Worm (Caenorhabditis elegans) whole organism, L4 larva: ENCODE data around the gene C14B1.8.
A peak's percentile ranks its signal among the peaks of the same experiment; 100 is the strongest.

Experiments used
- D1046.2 ChIP-seq: fragments of 200-800 bp; sonication (Bioruptor generic); IDR thresholded peaks from 2 replicates; pipeline ENCODE4 v1.3.6; 2022; ENCODE audit warnings: missing genetic modification characterization, missing compliant biosample characterization
- F26F4.8 ChIP-seq: fragments of 200-800 bp; sonication (Bioruptor generic); conservative IDR thresholded peaks from 2 replicates; pipeline ENCODE4 v1.3.6; 2022; ENCODE audit warnings: missing genetic modification characterization, missing compliant biosample characterization
- F37D6.2 ChIP-seq: sonication (generic microtip); optimal IDR thresholded peaks from 2 replicates; lab custom pipeline; 2016; ENCODE audit warnings: mild to moderate bottlenecking, missing genetic modification characterization, missing compliant biosample characterization
- F44E2.7 ChIP-seq: fragments of 200-800 bp; sonication (Bioruptor generic); IDR thresholded peaks from 2 replicates; pipeline ENCODE4 v2.1.2; 2022; ENCODE audit warnings: missing genetic modification characterization, missing compliant biosample characterization
- T26A8.4 ChIP-seq: fragments of 200-800 bp; sonication (Bioruptor generic); IDR thresholded peaks from 2 replicates; pipeline ENCODE4 v1.3.6; 2022; ENCODE audit warnings: missing genetic modification characterization, missing compliant biosample characterization
- Y105C5A.15 ChIP-seq: fragments of 200-800 bp; sonication (Bioruptor generic); IDR thresholded peaks from 2 replicates; pipeline ENCODE4 v1.3.6; 2022; ENCODE audit warnings: missing genetic modification characterization, missing compliant biosample characterization
- Y48G9A.11 ChIP-seq: fragments of 200-800 bp; sonication (Bioruptor generic); IDR thresholded peaks from 2 replicates; pipeline ENCODE4 v1.3.6; 2022; ENCODE audit warnings: missing genetic modification reagents, missing genetic modification characterization, missing compliant biosample characterization
- Y75B8A.6 ChIP-seq: fragments of 200-800 bp; sonication (Bioruptor generic); IDR thresholded peaks from 2 replicates; pipeline ENCODE4 v1.3.6; 2022; ENCODE audit warnings: missing genetic modification reagents, missing genetic modification characterization, missing compliant biosample characterization
- arid-1 ChIP-seq: fragments of 200-800 bp; sonication (Bioruptor generic); conservative IDR thresholded peaks from 2 replicates; pipeline ENCODE4 v1.3.6; 2022; ENCODE audit warnings: missing genetic modification reagents, missing genetic modification characterization, missing compliant biosample characterization
- attf-4 ChIP-seq: sonication (generic microtip); optimal IDR thresholded peaks from 3 replicates; lab custom pipeline; 2017; ENCODE audit warnings: missing biosample characterization, missing genetic modification characterization
- ceh-62 ChIP-seq: sonication (generic microtip); optimal IDR thresholded peaks from 2 replicates; lab custom pipeline; 2017; ENCODE audit warnings: missing biosample characterization, missing genetic modification characterization
- cey-2 ChIP-seq: sonication (generic microtip); optimal IDR thresholded peaks from 3 replicates; lab custom pipeline; 2017; ENCODE audit warnings: missing genetic modification characterization, mild to moderate bottlenecking, missing compliant biosample characterization, antibody characterized with exemption, borderline replicate concordance; ENCODE audit not compliant: insufficient read depth
- daf-12 ChIP-seq: fragments of 150-350 bp; optimal IDR thresholded peaks from 2 replicates; lab custom pipeline; 2014; ENCODE audit warnings: missing biosample characterization, missing genetic modification reagents, missing genetic modification characterization
- daf-16 ChIP-seq, 3 experiments: sonication (generic microtip); optimal IDR thresholded peaks; 2 replicates each; lab custom pipeline; 2016 to 2017; ENCODE audit warnings: missing genetic modification characterization in 3 of 3, missing genetic modification reagents in 3 of 3, mild to moderate bottlenecking in 2 of 3, missing compliant biosample characterization in 2 of 3, missing biosample characterization in 1 of 3, moderate library complexity in 1 of 3
- daf-19 ChIP-seq: fragments of 200-800 bp; sonication (Bioruptor generic); conservative IDR thresholded peaks from 2 replicates; pipeline ENCODE4 v1.3.6; 2022; ENCODE audit warnings: missing genetic modification characterization, missing compliant biosample characterization
- dmd-8 ChIP-seq: fragments of 200-800 bp; sonication (Bioruptor generic); IDR thresholded peaks from 2 replicates; pipeline ENCODE4 v1.3.6; 2022; ENCODE audit warnings: missing genetic modification characterization, missing compliant biosample characterization
- dpl-1 ChIP-seq: fragments of 150-350 bp; optimal IDR thresholded peaks from 2 replicates; lab custom pipeline; 2014; ENCODE audit warnings: missing biosample characterization, missing genetic modification reagents, missing genetic modification characterization
- duxl-1 ChIP-seq: sonication (generic microtip); optimal IDR thresholded peaks from 2 replicates; lab custom pipeline; 2016; ENCODE audit warnings: mild to moderate bottlenecking, missing genetic modification characterization, moderate library complexity, missing compliant biosample characterization; ENCODE audit not compliant: poor library complexity
- dve-1 ChIP-seq: sonication (generic microtip); optimal IDR thresholded peaks from 2 replicates; lab custom pipeline; 2017; ENCODE audit warnings: antibody characterized with exemption, mild to moderate bottlenecking, missing genetic modification characterization, missing compliant biosample characterization; ENCODE audit not compliant: insufficient read depth
- fos-1 ChIP-seq: fragments of 150-350 bp; optimal IDR thresholded peaks from 2 replicates; lab custom pipeline; 2014; ENCODE audit warnings: missing biosample characterization, missing genetic modification characterization
- hlh-11 ChIP-seq: fragments of 200-800 bp; sonication (Bioruptor generic); optimal IDR thresholded peaks from 2 replicates; lab custom pipeline; 2018; ENCODE audit warnings: mild to moderate bottlenecking, missing genetic modification characterization, missing compliant biosample characterization
- hlh-30 ChIP-seq: sonication (generic microtip); optimal IDR thresholded peaks from 2 replicates; lab custom pipeline; 2017; ENCODE audit warnings: antibody characterized with exemption, mild to moderate bottlenecking, missing genetic modification characterization, missing compliant biosample characterization; ENCODE audit not compliant: insufficient read depth
- hmg-1.1 ChIP-seq: fragments of 200-800 bp; sonication (Bioruptor generic); IDR thresholded peaks from 2 replicates; pipeline ENCODE4 v1.3.6; 2022; ENCODE audit warnings: missing genetic modification reagents, missing genetic modification characterization, missing compliant biosample characterization
- lim-7 ChIP-seq: fragments of 200-800 bp; sonication (Bioruptor generic); IDR thresholded peaks from 2 replicates; pipeline ENCODE4 v1.3.6; 2022; ENCODE audit warnings: missing genetic modification characterization, missing compliant biosample characterization
- lir-3 ChIP-seq: sonication (generic microtip); optimal IDR thresholded peaks from 2 replicates; lab custom pipeline; 2016; ENCODE audit warnings: mild to moderate bottlenecking, missing genetic modification characterization, missing compliant biosample characterization
- madf-9 ChIP-seq: fragments of 200-800 bp; sonication (Bioruptor generic); conservative IDR thresholded peaks from 2 replicates; pipeline ENCODE4 v1.3.6; 2022; ENCODE audit warnings: missing genetic modification reagents, missing genetic modification characterization, missing compliant biosample characterization
- mdt-29 ChIP-seq: fragments of 200-800 bp; sonication (Bioruptor generic); IDR thresholded peaks from 2 replicates; pipeline ENCODE4 v1.3.6; 2022; ENCODE audit warnings: missing genetic modification reagents, missing genetic modification characterization, missing compliant biosample characterization
- mes-2 ChIP-seq: sonication (generic microtip); optimal IDR thresholded peaks from 2 replicates; lab custom pipeline; 2016; ENCODE audit warnings: missing genotype, mild to moderate bottlenecking, missing genetic modification characterization, missing compliant biosample characterization; ENCODE audit not compliant: poor library complexity, severe bottlenecking
- nhr-102 ChIP-seq: sonication (generic microtip); optimal IDR thresholded peaks from 2 replicates; lab custom pipeline; 2016; ENCODE audit warnings: mild to moderate bottlenecking, missing genetic modification characterization, moderate library complexity, missing compliant biosample characterization
- nhr-11 ChIP-seq: fragments of 150-350 bp; optimal IDR thresholded peaks from 2 replicates; lab custom pipeline; 2014; ENCODE audit warnings: missing biosample characterization, missing genetic modification characterization
- nhr-25 ChIP-seq: sonication (generic microtip); optimal IDR thresholded peaks from 2 replicates; lab custom pipeline; 2017; ENCODE audit warnings: missing genetic modification characterization, mild to moderate bottlenecking, missing compliant biosample characterization, antibody characterized with exemption, moderate library complexity, borderline replicate concordance; ENCODE audit not compliant: insufficient read depth
- nhr-28 ChIP-seq: fragments of 150-350 bp; optimal IDR thresholded peaks from 2 replicates; lab custom pipeline; 2014; ENCODE audit warnings: missing biosample characterization, missing genetic modification characterization
- nhr-41 ChIP-seq: fragments of 200-800 bp; sonication (Bioruptor generic); IDR thresholded peaks from 2 replicates; pipeline ENCODE4 v1.3.6; 2022; ENCODE audit warnings: missing genetic modification reagents, missing genetic modification characterization, missing compliant biosample characterization
- nhr-76 ChIP-seq: fragments of 150-350 bp; optimal IDR thresholded peaks from 2 replicates; lab custom pipeline; 2014; ENCODE audit warnings: missing biosample characterization, missing genetic modification characterization
- nhr-77 ChIP-seq: fragments of 150-350 bp; optimal IDR thresholded peaks from 2 replicates; lab custom pipeline; 2014; ENCODE audit warnings: missing biosample characterization, missing genetic modification characterization
- pha-4 ChIP-seq, 2 experiments: fragments of 150-350 bp in 1 of 2; fragments of 200-800 bp in 1 of 2; sonication (Bioruptor generic) in 1 of 2; IDR thresholded peaks in 1 of 2; optimal IDR thresholded peaks in 1 of 2; 2 replicates each; pipeline versions ENCODE4 v1.3.6 to Lab custom; 2014 to 2022; ENCODE audit warnings: missing genetic modification characterization in 2 of 2, missing genetic modification reagents in 2 of 2, missing biosample characterization in 1 of 2, missing compliant biosample characterization in 1 of 2
- rbr-2 ChIP-seq: sonication (generic microtip); optimal IDR thresholded peaks from 2 replicates; lab custom pipeline; 2016; ENCODE audit warnings: missing genotype, missing genetic modification characterization, missing compliant biosample characterization
- sdz-12 ChIP-seq: fragments of 200-800 bp; sonication (Bioruptor generic); optimal IDR thresholded peaks from 2 replicates; lab custom pipeline; 2018; ENCODE audit warnings: mild to moderate bottlenecking, missing genetic modification characterization, missing compliant biosample characterization
- set-16 ChIP-seq: fragments of 200-800 bp; sonication (Bioruptor generic); IDR thresholded peaks from 2 replicates; pipeline ENCODE4 v1.3.6; 2022; ENCODE audit warnings: missing genetic modification reagents, missing genetic modification characterization, missing compliant biosample characterization
- spr-1 ChIP-seq: sonication (generic microtip); optimal IDR thresholded peaks from 2 replicates; lab custom pipeline; 2016; ENCODE audit warnings: mild to moderate bottlenecking, missing genetic modification characterization, missing compliant biosample characterization
- tag-97 ChIP-seq: fragments of 200-800 bp; sonication (Bioruptor generic); IDR thresholded peaks from 2 replicates; pipeline ENCODE4 v1.3.6; 2022; ENCODE audit warnings: missing genetic modification characterization, missing compliant biosample characterization
- unc-39 ChIP-seq: sonication (generic microtip); optimal IDR thresholded peaks from 2 replicates; lab custom pipeline; 2017; ENCODE audit warnings: missing biosample characterization, missing genetic modification characterization
- unc-62 ChIP-seq, 3 experiments: fragments of 150-350 bp in 1 of 3; sonication (generic microtip); optimal IDR thresholded peaks in 2 of 3; peaks in 1 of 3; 1 replicate in 1 of 3; 2 replicates in 2 of 3; lab custom pipeline; 2014 to 2017; ENCODE audit warnings: missing biosample characterization in 3 of 3, missing genetic modification characterization in 3 of 3, missing genetic modification reagents in 3 of 3, missing genotype in 1 of 3
- vab-7 ChIP-seq: fragments of 200-800 bp; sonication (Bioruptor generic); IDR thresholded peaks from 2 replicates; pipeline ENCODE4 v1.3.6; 2022; ENCODE audit warnings: missing genetic modification reagents, missing genetic modification characterization, missing compliant biosample characterization
- zfp-2 ChIP-seq: sonication (generic microtip); optimal IDR thresholded peaks from 2 replicates; lab custom pipeline; 2016; ENCODE audit warnings: mild to moderate bottlenecking, missing genetic modification characterization, missing compliant biosample characterization
- zip-2 ChIP-seq: fragments of 150-350 bp; optimal IDR thresholded peaks from 2 replicates; lab custom pipeline; 2014; ENCODE audit warnings: missing biosample characterization, missing genetic modification characterization

C14B1.8 gene

DNA sequence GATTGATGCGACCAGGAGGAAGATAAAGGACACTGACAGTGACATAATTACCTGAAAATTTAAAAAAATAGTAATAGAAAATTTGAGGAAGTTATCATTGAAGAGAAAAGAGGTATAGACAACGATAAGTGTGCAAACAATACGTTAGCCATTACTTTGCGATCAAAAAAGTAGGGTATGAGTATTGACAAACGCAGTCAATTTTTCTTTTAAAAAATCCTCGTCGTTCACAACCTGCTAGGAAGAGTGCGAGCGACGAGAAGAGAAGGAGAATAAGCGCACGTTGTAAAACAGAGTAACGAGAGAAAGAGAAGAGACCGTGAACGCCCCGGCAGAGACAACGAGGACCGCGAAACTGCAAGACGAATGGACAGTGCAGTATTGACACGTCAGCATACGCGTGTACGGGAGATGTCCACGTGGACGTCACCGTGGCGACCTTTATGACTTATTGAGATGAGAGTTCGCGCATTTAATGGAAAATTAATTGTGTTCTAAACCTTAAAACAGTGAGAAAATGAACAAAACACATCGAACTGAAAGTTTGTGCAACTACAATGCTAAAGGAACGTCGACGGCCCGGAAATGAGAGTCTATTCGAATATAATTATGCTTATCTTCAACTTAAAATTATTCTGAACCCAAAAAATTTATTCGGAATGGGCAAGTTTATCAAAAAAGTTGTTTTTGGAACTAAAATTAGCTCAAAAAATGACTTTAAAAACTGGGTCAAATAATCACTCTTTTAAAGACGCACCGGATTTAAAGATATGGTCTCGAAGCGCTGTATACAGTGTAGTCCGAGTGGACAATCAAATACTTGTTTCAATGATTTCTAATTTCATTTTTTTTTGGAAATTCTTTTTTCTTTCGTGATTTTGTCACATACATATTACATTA is 17.8 kb downstream of the C14B1.8 start, which contains the start of the genes pdi-1 and C14B1.2 (continued):
- peak; percentile 34 for TF ChIP-seq rbr-2
- TF ChIP-seq F44E2.7 (GFP tag; lab: Robert Waterston, UW) = no peak
- TF ChIP-seq nhr-77 (tag; lab: Kevin White, UChicago) = peak; percentile 35
- no peak for TF ChIP-seq cey-2 (tag; lab: Kevin White, UChicago)
- TF ChIP-seq T26A8.4 (GFP tag; lab: Robert Waterston, UW) = no peak
- no peak for TF ChIP-seq nhr-76 (tag; lab: Kevin White, UChicago)
- no peak for TF ChIP-seq fos-1 (tag; lab: Kevin White, UChicago)
- peak; percentile 54; the same call in 1 of the 2 replicates for TF ChIP-seq pha-4 (GFP tag; IDR thresholded peaks at IDR 0.05; lab: Robert Waterston, UW)
- TF ChIP-seq pha-4 (tag; optimal IDR thresholded peaks at IDR 0.05; lab: Kevin White, UChicago) = no peak
- TF ChIP-seq sdz-12 (GFP tag; lab: Kevin White, UChicago) = no peak
- no peak for TF ChIP-seq nhr-11
- peak; percentile 64; the same call in 1 of the 2 replicates for TF ChIP-seq nhr-41
- TF ChIP-seq tag-97 (GFP tag; lab: Robert Waterston, UW) = no peak
- peak; percentile 87 for TF ChIP-seq dve-1
- TF ChIP-seq daf-16 (GFP tag; optimal IDR thresholded peaks at IDR 0.05; lab: Kevin White, UChicago) = no peak
- TF ChIP-seq daf-16 (tag; optimal IDR thresholded peaks at IDR 0.05; lab: Kevin White, UChicago) = peak; percentile 2
- no peak for TF ChIP-seq F37D6.2 (tag; lab: Kevin White, UChicago)
- no peak for TF ChIP-seq ceh-62 (tag; lab: Kevin White, UChicago)
- TF ChIP-seq mes-2 = peak; percentile 35
- TF ChIP-seq F26F4.8 = no peak
- no peak for TF ChIP-seq daf-19
- TF ChIP-seq set-16 (GFP tag; lab: Robert Waterston, UW) = peak; percentile 4; the same call in 1 of the 2 replicates
- TF ChIP-seq hmg-1.1 (GFP tag; lab: Robert Waterston, UW) = peak; percentile 66; the same call in 1 of the 2 replicates
- TF ChIP-seq lir-3 (tag; lab: Kevin White, UChicago) = no peak
- TF ChIP-seq nhr-102 (tag; lab: Kevin White, UChicago) = peak; percentile 10
- TF ChIP-seq D1046.2 (GFP tag; lab: Robert Waterston, UW) = no peak
- TF ChIP-seq duxl-1 (tag; lab: Kevin White, UChicago) = no peak
- peak; percentile 55 for TF ChIP-seq nhr-28 (tag; lab: Kevin White, UChicago)
- TF ChIP-seq unc-39 = no peak
- peak; percentile 82 for TF ChIP-seq hlh-11
- TF ChIP-seq dmd-8 (GFP tag; lab: Robert Waterston, UW) = no peak
- no peak for TF ChIP-seq Y48G9A.11 (GFP tag; lab: Robert Waterston, UW)
- peak; percentile 51; the same call in 1 of the 2 replicates for TF ChIP-seq arid-1 (GFP tag; lab: Robert Waterston, UW)
- TF ChIP-seq daf-12 (tag; lab: Kevin White, UChicago) = no peak
- TF ChIP-seq hlh-30 (tag; lab: Kevin White, UChicago) = peak; percentile 71
- no peak for TF ChIP-seq mdt-29 (GFP tag; lab: Robert Waterston, UW)
- TF ChIP-seq dpl-1 (GFP tag; lab: Kevin White, UChicago) = peak; percentile 56
- TF ChIP-seq Y105C5A.15 (GFP tag; lab: Robert Waterston, UW) = no peak
- no peak for TF ChIP-seq zip-2 (tag; lab: Kevin White, UChicago)
- peak; percentile 83 for TF ChIP-seq nhr-25
- TF ChIP-seq spr-1 = peak; percentile 28
- TF ChIP-seq zfp-2 = no peak
- TF ChIP-seq attf-4 (tag; lab: Kevin White, UChicago) = no peak
- no peak for TF ChIP-seq vab-7 (GFP tag; lab: Robert Waterston, UW)
- TF ChIP-seq lim-7 = 0 out of 2 replicates have a peak, but pooled peaks have one; percentile 55
- no peak for TF ChIP-seq unc-62 (GFP tag; optimal IDR thresholded peaks at IDR 0.05 in 1 of 2; lab: Kevin White, UChicago)
- no peak for TF ChIP-seq unc-62 (tag; optimal IDR thresholded peaks at IDR 0.05; lab: Kevin White, UChicago)
- TF ChIP-seq madf-9 (GFP tag; lab: Robert Waterston, UW) = no peak; the same call in 1 of the 2 replicates
- TF ChIP-seq Y75B8A.6 (GFP tag; lab: Robert Waterston, UW) = 0 out of 2 replicates have a peak, but pooled peaks have one; percentile 37
